Worm (Caenorhabditis elegans): ENCODE results near the gene pyp-1.

Gene pyp-1

ce11 chrIV:9994895-9995394, 3.8 kb downstream of the pyp-1 start, which contains the start of gene uba-1 (continued):
- TF ChIP-seq ZK337.2 (GFP tag; IDR thresholded peaks at IDR 0.05) (no peak), zfp-2 (tag; optimal IDR thresholded peaks at IDR 0.05) (no peak), T26A8.4 (GFP tag; IDR thresholded peaks at IDR 0.05) (peak; percentile 75), F37D6.2 (tag; optimal IDR thresholded peaks at IDR 0.05) (no peak), F26F4.8 (GFP tag; conservative IDR thresholded peaks at IDR 0.05) (no peak), zag-1 (tag; optimal IDR thresholded peaks at IDR 0.05) (no peak), lin-1 (GFP tag; IDR thresholded peaks at IDR 0.05) (no peak), fos-1 (tag; optimal IDR thresholded peaks at IDR 0.05) (no peak), hlh-11 (tag; optimal IDR thresholded peaks at IDR 0.05) (peak; percentile 13), aly-2 (tag; optimal IDR thresholded peaks at IDR 0.05) (no peak), hif-1 (tag; optimal IDR thresholded peaks at IDR 0.05) (no peak), dve-1 (tag; optimal IDR thresholded peaks at IDR 0.05; ENCODE audit: insufficient read depth) (peak; percentile 87), set-16 (GFP tag; IDR thresholded peaks at IDR 0.05) (no peak), zfp-3 (GFP tag; conservative IDR thresholded peaks at IDR 0.05) (peak; percentile 92), jun-1 (tag; optimal IDR thresholded peaks at IDR 0.05) (no peak), madf-9 (GFP tag; conservative IDR thresholded peaks at IDR 0.05) (no peak), dmd-8 (GFP tag; IDR thresholded peaks at IDR 0.05) (no peak), lin-13 (GFP tag; optimal IDR thresholded peaks at IDR 0.05) (no peak), egl-43 (GFP tag; IDR thresholded peaks at IDR 0.05) (0 out of 2 replicates have a peak, but pooled peaks have one; percentile 19), nhr-76 (tag; optimal IDR thresholded peaks at IDR 0.05) (no peak), snpc-4 (tag; optimal IDR thresholded peaks at IDR 0.05) (no peak), egl-27 (tag; optimal IDR thresholded peaks at IDR 0.05) (no peak), fkh-10 (GFP tag; optimal IDR thresholded peaks at IDR 0.05) (no peak), pha-4 (GFP tag; IDR thresholded peaks at IDR 0.05) (0 out of 2 replicates have a peak, but pooled peaks have one; percentile 51), pha-4 (tag; optimal IDR thresholded peaks at IDR 0.05) (peak; percentile 15), ceh-20 (GFP tag; IDR thresholded peaks at IDR 0.05) (0 out of 2 replicates have a peak, but pooled peaks have one; percentile 24), dmd-9 (GFP tag; IDR thresholded peaks at IDR 0.05) (no peak), lim-7 (GFP tag; IDR thresholded peaks at IDR 0.05) (no peak), R02D3.7 (tag; optimal IDR thresholded peaks at IDR 0.05) (no peak), mxl-3 (GFP tag; optimal IDR thresholded peaks at IDR 0.05) (no peak), ceh-28 (tag; optimal IDR thresholded peaks at IDR 0.05) (no peak), madf-5 (GFP tag; IDR thresholded peaks at IDR 0.05) (0 out of 4 replicates have a peak, but pooled peaks of 1 of the 2 experiments have one; percentile 27), ces-1 (GFP tag; optimal IDR thresholded peaks at IDR 0.05) (no peak), nhr-25 (tag; optimal IDR thresholded peaks at IDR 0.05; ENCODE audit: borderline replicate concordance, insufficient read depth) (peak; percentile 36), sdz-12 (GFP tag; optimal IDR thresholded peaks at IDR 0.05) (no peak), F49E8.2 (tag; optimal IDR thresholded peaks at IDR 0.05; ENCODE audit: borderline replicate concordance) (no peak), arid-1 (GFP tag; conservative IDR thresholded peaks at IDR 0.05) (no peak), vab-7 (GFP tag; IDR thresholded peaks at IDR 0.05) (0 out of 2 replicates have a peak, but pooled peaks have one; percentile 15), lsy-2 (tag; optimal IDR thresholded peaks at IDR 0.05) (peak in 1 of 2 experiments; percentile 69), daf-8 (GFP tag; IDR thresholded peaks at IDR 0.05) (no peak), rbr-2 (tag; optimal IDR thresholded peaks at IDR 0.05) (peak; percentile 56), tra-1 (GFP tag; IDR thresholded peaks at IDR 0.05) (no peak), dmd-6 (GFP tag; IDR thresholded peaks at IDR 0.05) (peak; percentile 21; the same call in 1 of the 2 replicates), nhr-42 (GFP tag; IDR thresholded peaks at IDR 0.05) (0 out of 2 replicates have a peak, but pooled peaks have one; percentile 41), nhr-48 (tag; optimal IDR thresholded peaks at IDR 0.05) (peak; percentile 53), ctbp-1 (GFP tag; IDR thresholded peaks at IDR 0.05) (0 out of 2 replicates have a peak, but pooled peaks have one; percentile 14), daf-16 (GFP tag; optimal IDR thresholded peaks at IDR 0.05) (peak in 1 of 2 experiments; percentile 45), daf-16 (tag; optimal IDR thresholded peaks at IDR 0.05) (peak; percentile 65), spr-1 (tag; optimal IDR thresholded peaks at IDR 0.05) (peak; percentile 13), snpc-1.2 (GFP tag; IDR thresholded peaks at IDR 0.05) (0 out of 2 replicates have a peak, but pooled peaks have one; percentile 43)
